Worm (Caenorhabditis elegans) whole organism, L4 larva: ENCODE data around the gene nuc-1.

Experiments used
- ZK337.2 ChIP-seq: fragments of 200-800 bp; sonication (Bioruptor generic); IDR thresholded peaks from 2 replicates; pipeline ENCODE4 v1.3.6; 2022; ENCODE audit warnings: missing genetic modification reagents, missing genetic modification characterization, missing compliant biosample characterization
- aha-1 ChIP-seq: fragments of 150-350 bp; peaks from one replicate; lab custom pipeline; 2014; ENCODE audit warnings: missing biosample characterization, missing genetic modification characterization
- fkh-10 ChIP-seq: fragments of 150-350 bp; optimal IDR thresholded peaks from 2 replicates; lab custom pipeline; 2014; ENCODE audit warnings: missing biosample characterization, missing genetic modification reagents, missing genetic modification characterization
- nhr-77 ChIP-seq: fragments of 150-350 bp; optimal IDR thresholded peaks from 2 replicates; lab custom pipeline; 2014; ENCODE audit warnings: missing biosample characterization, missing genetic modification characterization

ce11 chrX:9548890-9549289 lies 9.2 kb downstream of the nuc-1 start:
- no peak for TF ChIP-seq aha-1
- no peak for TF ChIP-seq fkh-10 (GFP tag; lab: Kevin White, UChicago)
- TF ChIP-seq ZK337.2 (GFP tag; lab: Robert Waterston, UW) = no peak
- TF ChIP-seq nhr-77 (tag; lab: Kevin White, UChicago) = no peak
